Worm (Caenorhabditis elegans): ENCODE measurements around the gene igcm-3.

Gene igcm-3

DNA sequence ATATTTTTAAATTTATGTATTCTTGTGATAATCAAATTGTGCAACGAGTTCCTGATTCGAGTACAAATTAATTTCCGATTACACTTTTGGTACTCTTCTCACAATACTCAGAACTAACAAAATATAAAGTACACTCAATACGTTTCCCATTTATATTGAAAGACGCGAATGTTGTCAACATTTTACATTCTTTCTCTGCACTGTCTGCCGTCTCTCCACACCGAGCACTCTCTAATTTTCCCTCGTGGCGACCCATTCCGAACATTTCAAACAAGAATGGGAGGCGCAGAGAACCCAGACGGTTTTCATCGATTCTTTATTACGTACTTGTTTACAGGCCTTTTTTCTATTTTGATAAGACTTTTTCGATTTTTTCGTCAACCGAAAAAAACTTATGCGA lies 37.9 kb downstream of the igcm-3 start, which contains the start of gene C09B7.2 (continued):
- no peak for TF ChIP-seq snpc-4 (tag; optimal IDR thresholded peaks at IDR 0.05)
- no peak for TF ChIP-seq nhr-76 (tag; optimal IDR thresholded peaks at IDR 0.05)
- peak; percentile 84 for TF ChIP-seq mep-1 (tag; optimal IDR thresholded peaks at IDR 0.05)
- peak; percentile 70 for TF ChIP-seq elt-2 (tag; optimal IDR thresholded peaks at IDR 0.05)
- no peak for TF ChIP-seq nhr-84 (tag; optimal IDR thresholded peaks at IDR 0.05)
- peak; percentile 55 for TF ChIP-seq fkh-8 (tag; optimal IDR thresholded peaks at IDR 0.05)
- no peak for TF ChIP-seq sup-37 (GFP tag; optimal IDR thresholded peaks at IDR 0.05)
- peak; percentile 66 for TF ChIP-seq tbx-2 (tag; optimal IDR thresholded peaks at IDR 0.05)
- TF ChIP-seq unc-30 (tag; optimal IDR thresholded peaks at IDR 0.05): no peak
- no peak for TF ChIP-seq vab-15 (tag; optimal IDR thresholded peaks at IDR 0.05)
- TF ChIP-seq unc-86 (tag; optimal IDR thresholded peaks at IDR 0.05): peak; percentile 25
- no peak for TF ChIP-seq ceh-88 (GFP tag; IDR thresholded peaks at IDR 0.05)
- no peak for TF ChIP-seq efl-3 (GFP tag; optimal IDR thresholded peaks at IDR 0.05)
- TF ChIP-seq irx-1 (tag; optimal IDR thresholded peaks at IDR 0.05): peak; percentile 19
- no peak for TF ChIP-seq nhr-12 (tag; optimal IDR thresholded peaks at IDR 0.05)
- no peak for TF ChIP-seq ama-1 (optimal IDR thresholded peaks at IDR 0.05)
- TF ChIP-seq F16B12.6 (tag; optimal IDR thresholded peaks at IDR 0.05): peak; percentile 35
- no peak for TF ChIP-seq pqm-1 (tag; optimal IDR thresholded peaks at IDR 0.05)
- no peak for TF ChIP-seq C34B4.2 (tag; optimal IDR thresholded peaks at IDR 0.05)
- TF ChIP-seq zag-1 (tag; optimal IDR thresholded peaks at IDR 0.05): no peak
- TF ChIP-seq egl-27 (tag; optimal IDR thresholded peaks at IDR 0.05): no peak
- peak; percentile 41 to 54 for TF ChIP-seq efl-1 (optimal IDR thresholded peaks at IDR 0.05)
- peak; percentile 12 to 93 for TF ChIP-seq efl-1 (GFP tag; optimal IDR thresholded peaks at IDR 0.05 in 1 of 2)
- TF ChIP-seq aly-2 (tag; optimal IDR thresholded peaks at IDR 0.05): no peak
- TF ChIP-seq lir-3 (tag; optimal IDR thresholded peaks at IDR 0.05; ENCODE audit: poor library complexity): no peak
- TF ChIP-seq lin-35 (GFP tag; optimal IDR thresholded peaks at IDR 0.05): peak; percentile 41 to 74
- no peak for TF ChIP-seq mab-9 (GFP tag; IDR thresholded peaks at IDR 0.05)
- peak in 2 of 6 experiments; percentile 54 to 65 for TF ChIP-seq elt-3 (tag; optimal IDR thresholded peaks at IDR 0.05)
- no peak for TF ChIP-seq grh-1 (GFP tag; IDR thresholded peaks at IDR 0.05)
- TF ChIP-seq pax-3 (tag; optimal IDR thresholded peaks at IDR 0.05): no peak
- TF ChIP-seq pag-3 (tag; optimal IDR thresholded peaks at IDR 0.05; ENCODE audit: borderline replicate concordance, insufficient read depth): no peak
- peak; percentile 58 for TF ChIP-seq rnt-1 (tag; optimal IDR thresholded peaks at IDR 0.05)
- TF ChIP-seq C16A3.4 (tag; optimal IDR thresholded peaks at IDR 0.05): peak; percentile 34
- no peak for TF ChIP-seq alr-1 (tag; optimal IDR thresholded peaks at IDR 0.05; ENCODE audit: borderline replicate concordance)
- TF ChIP-seq ets-5 (GFP tag; IDR thresholded peaks at IDR 0.05): no peak
- TF ChIP-seq fos-1 (tag; optimal IDR thresholded peaks at IDR 0.05): peak; percentile 51
- no peak for TF ChIP-seq Y116A8C.19 (tag; optimal IDR thresholded peaks at IDR 0.05; ENCODE audit: borderline replicate concordance)
- TF ChIP-seq nhr-237 (tag; optimal IDR thresholded peaks at IDR 0.05): peak; percentile 9
- TF ChIP-seq hpl-2 (GFP tag; optimal IDR thresholded peaks at IDR 0.05): no peak
- no peak for TF ChIP-seq ceh-90 (tag; optimal IDR thresholded peaks at IDR 0.05)
- TF ChIP-seq sox-4 (tag; optimal IDR thresholded peaks at IDR 0.05): no peak

DNA sequence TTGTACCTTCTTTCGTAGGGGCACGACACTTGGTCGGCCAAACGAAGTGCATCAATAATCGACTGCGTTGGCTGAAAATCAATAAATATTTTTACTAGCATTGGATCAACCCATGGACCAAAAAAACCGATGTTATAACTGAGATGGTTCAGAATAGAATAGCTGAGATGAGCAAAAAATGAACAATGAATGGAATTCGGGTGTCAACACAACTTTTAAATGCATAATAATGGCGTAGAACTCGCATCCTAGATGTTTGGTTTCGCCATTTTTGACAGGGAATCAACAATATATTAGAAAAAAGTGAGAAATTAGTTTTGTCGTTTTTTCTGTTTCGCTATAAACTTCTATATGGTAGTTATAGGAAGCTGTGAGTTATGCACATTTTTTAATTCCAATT lies 41.4 kb downstream of the igcm-3 start, which contains the start of gene F54G2.1:
Gene F54G2.1, minus strand, starts transcription at position 101 of the 400 bp plus-strand sequence.
- TF ChIP-seq efl-1 (optimal IDR thresholded peaks at IDR 0.05): no peak
- TF ChIP-seq efl-1 (GFP tag; optimal IDR thresholded peaks at IDR 0.05 in 1 of 2): no peak
- no peak for TF ChIP-seq alr-1 (tag; optimal IDR thresholded peaks at IDR 0.05; ENCODE audit: borderline replicate concordance)
- no peak for TF ChIP-seq sup-37 (GFP tag; optimal IDR thresholded peaks at IDR 0.05)
- TF ChIP-seq irx-1 (tag; optimal IDR thresholded peaks at IDR 0.05): no peak
- TF ChIP-seq mep-1 (tag; optimal IDR thresholded peaks at IDR 0.05): no peak
- TF ChIP-seq lir-3 (tag; optimal IDR thresholded peaks at IDR 0.05; ENCODE audit: poor library complexity): no peak
- TF ChIP-seq Y116A8C.19 (tag; optimal IDR thresholded peaks at IDR 0.05; ENCODE audit: borderline replicate concordance): no peak
- TF ChIP-seq tbx-2 (tag; optimal IDR thresholded peaks at IDR 0.05): no peak
- TF ChIP-seq fkh-8 (tag; optimal IDR thresholded peaks at IDR 0.05): no peak
- no peak for TF ChIP-seq unc-86 (tag; optimal IDR thresholded peaks at IDR 0.05)
- TF ChIP-seq nhr-237 (tag; optimal IDR thresholded peaks at IDR 0.05): no peak
- TF ChIP-seq unc-62 (GFP tag; optimal IDR thresholded peaks at IDR 0.05): no peak
- no peak for TF ChIP-seq fkh-4 (tag; optimal IDR thresholded peaks at IDR 0.05; ENCODE audit: borderline replicate concordance)
- no peak for TF ChIP-seq blmp-1 (tag; optimal IDR thresholded peaks at IDR 0.05)
- no peak for TF ChIP-seq snu-23 (GFP tag; optimal IDR thresholded peaks at IDR 0.05)
- no peak for TF ChIP-seq jun-1 (tag; optimal IDR thresholded peaks at IDR 0.05)
- TF ChIP-seq snpc-4 (tag; optimal IDR thresholded peaks at IDR 0.05): no peak
- no peak for TF ChIP-seq skn-1 (tag; optimal IDR thresholded peaks at IDR 0.05)

Measured in whole organism, L1 larva.